Worm (Caenorhabditis elegans) whole organism, L1 larva: Measurements from ENCODE around the gene lipl-4.

Experiments
- C16A3.4 ChIP-seq: fragments of 150-350 bp; optimal IDR thresholded peaks from 2 replicates; lab custom pipeline; 2014; ENCODE audit warnings: missing biosample characterization, missing genetic modification characterization
- C34B4.2 ChIP-seq: sonication (generic microtip); optimal IDR thresholded peaks from 2 replicates; lab custom pipeline; 2017; ENCODE audit warnings: mild to moderate bottlenecking, missing genetic modification characterization, missing compliant biosample characterization
- ama-1 ChIP-seq: fragments of 150-350 bp; optimal IDR thresholded peaks from 2 replicates; lab custom pipeline; 2014
- blmp-1 ChIP-seq: fragments of 150-350 bp; optimal IDR thresholded peaks from 2 replicates; lab custom pipeline; 2014; ENCODE audit warnings: missing biosample characterization, missing genetic modification characterization
- ceh-8 ChIP-seq: fragments of 200-800 bp; sonication (Bioruptor generic); optimal IDR thresholded peaks from 2 replicates; lab custom pipeline; 2018; ENCODE audit warnings: mild to moderate bottlenecking, missing genetic modification characterization, moderate library complexity, missing compliant biosample characterization
- ceh-82 ChIP-seq, 3 experiments: fragments of 150-350 bp in 1 of 3; sonication (generic microtip) in 2 of 3; optimal IDR thresholded peaks; 2 replicates each; lab custom pipeline; 2014 to 2017; ENCODE audit warnings: missing biosample characterization in 3 of 3, missing genetic modification characterization in 3 of 3
- ceh-88 ChIP-seq: fragments of 200-800 bp; sonication (Bioruptor generic); IDR thresholded peaks from 2 replicates; pipeline ENCODE4 v1.3.6; 2022; ENCODE audit warnings: missing genetic modification characterization, missing compliant biosample characterization
- ceh-90 ChIP-seq: sonication (generic microtip); optimal IDR thresholded peaks from 2 replicates; lab custom pipeline; 2016; ENCODE audit warnings: missing genetic modification characterization, missing compliant biosample characterization
- dpl-1 ChIP-seq, 3 experiments: fragments of 150-350 bp in 2 of 3; sonication (generic microtip) in 1 of 3; optimal IDR thresholded peaks; 2 replicates each; lab custom pipeline; 2014 to 2017; ENCODE audit warnings: missing biosample characterization in 3 of 3, missing genetic modification characterization in 3 of 3, missing genetic modification reagents in 3 of 3
- efl-1 ChIP-seq, 4 experiments: fragments of 150-350 bp; optimal IDR thresholded peaks in 3 of 4; peaks in 1 of 4; 1 replicate in 1 of 4; 2 replicates in 3 of 4; lab custom pipeline; 2014; ENCODE audit warnings: missing biosample characterization in 2 of 4, missing genetic modification characterization in 2 of 4, missing genetic modification reagents in 2 of 4
- egl-13 ChIP-seq: sonication (generic microtip); optimal IDR thresholded peaks from 2 replicates; lab custom pipeline; 2016; ENCODE audit warnings: missing genotype, missing genetic modification reagents, missing genetic modification characterization, missing compliant biosample characterization
- egl-27 ChIP-seq, 2 experiments: fragments of 150-350 bp in 1 of 2; sonication (generic microtip); optimal IDR thresholded peaks; 3 replicates each; lab custom pipeline; 2017 to 2018; ENCODE audit warnings: missing biosample characterization in 2 of 2, missing genetic modification characterization in 2 of 2, missing genetic modification reagents in 2 of 2
- elt-2 ChIP-seq: sonication (generic microtip); optimal IDR thresholded peaks from 2 replicates; lab custom pipeline; 2016; ENCODE audit warnings: missing genetic modification characterization, mild to moderate bottlenecking, inconsistent platforms, missing compliant biosample characterization, missing genetic modification reagents
- elt-3 ChIP-seq, 6 experiments: fragments of 150-350 bp in 1 of 6; sonication (generic microtip); optimal IDR thresholded peaks; 2 replicates each; lab custom pipeline; 2017 to 2018; ENCODE audit warnings: missing biosample characterization in 6 of 6, missing genetic modification characterization in 6 of 6, inconsistent platforms in 1 of 6
- ets-5 ChIP-seq: fragments of 200-800 bp; sonication (Bioruptor generic); IDR thresholded peaks from 2 replicates; pipeline ENCODE4 v1.3.6; 2022; ENCODE audit warnings: missing genetic modification characterization, missing compliant biosample characterization
- fkh-10 ChIP-seq: sonication (generic microtip); optimal IDR thresholded peaks from 2 replicates; lab custom pipeline; 2017; ENCODE audit warnings: missing biosample characterization, missing genetic modification reagents, missing genetic modification characterization
- fkh-4 ChIP-seq: sonication (generic microtip); optimal IDR thresholded peaks from 2 replicates; lab custom pipeline; 2016; ENCODE audit warnings: missing compliant biosample characterization, missing genetic modification characterization, borderline replicate concordance
- fkh-8 ChIP-seq: sonication (generic microtip); optimal IDR thresholded peaks from 2 replicates; lab custom pipeline; 2016; ENCODE audit warnings: mild to moderate bottlenecking, missing genetic modification characterization, missing compliant biosample characterization
- grh-1 ChIP-seq: fragments of 200-800 bp; sonication (Bioruptor generic); IDR thresholded peaks from 2 replicates; pipeline ENCODE4 v1.3.6; 2022; ENCODE audit warnings: missing genetic modification reagents, missing genetic modification characterization, missing compliant biosample characterization
- hlh-17 ChIP-seq: fragments of 200-800 bp; sonication (Bioruptor generic); optimal IDR thresholded peaks from 2 replicates; lab custom pipeline; 2018; ENCODE audit warnings: missing genetic modification characterization, mild to moderate bottlenecking, missing compliant biosample characterization, moderate library complexity, borderline replicate concordance
- hlh-4 ChIP-seq: sonication (generic microtip); optimal IDR thresholded peaks from 2 replicates; lab custom pipeline; 2016; ENCODE audit warnings: mild to moderate bottlenecking, missing genetic modification characterization, missing compliant biosample characterization
- lin-13 ChIP-seq: fragments of 150-350 bp; optimal IDR thresholded peaks from 2 replicates; lab custom pipeline; 2014; ENCODE audit warnings: missing biosample characterization, missing genetic modification reagents, missing genetic modification characterization
- lin-14 ChIP-seq: fragments of 200-800 bp; sonication (Bioruptor generic); optimal IDR thresholded peaks from 2 replicates; lab custom pipeline; 2018; ENCODE audit warnings: mild to moderate bottlenecking, missing genetic modification characterization, moderate library complexity, missing compliant biosample characterization
- lin-35 ChIP-seq, 2 experiments: fragments of 150-350 bp; optimal IDR thresholded peaks; 2 replicates each; lab custom pipeline; 2014; ENCODE audit warnings: missing biosample characterization in 2 of 2, missing genetic modification characterization in 2 of 2, missing genetic modification reagents in 2 of 2
- lir-3 ChIP-seq: sonication (generic microtip); optimal IDR thresholded peaks from 2 replicates; lab custom pipeline; 2016; ENCODE audit warnings: mild to moderate bottlenecking, missing genetic modification characterization, moderate library complexity, missing compliant biosample characterization; ENCODE audit not compliant: poor library complexity
- lsy-2 ChIP-seq, 2 experiments: fragments of 150-350 bp; optimal IDR thresholded peaks; 2 replicates each; lab custom pipeline; 2014; ENCODE audit warnings: missing biosample characterization in 2 of 2, missing genetic modification characterization in 2 of 2
- mdl-1 ChIP-seq, 2 experiments: fragments of 150-350 bp; optimal IDR thresholded peaks; 2 replicates each; lab custom pipeline; 2014 to 2017; ENCODE audit warnings: missing biosample characterization in 2 of 2, missing genetic modification characterization in 2 of 2, inconsistent platforms in 1 of 2
- mep-1 ChIP-seq: fragments of 150-350 bp; optimal IDR thresholded peaks from 2 replicates; lab custom pipeline; 2014; ENCODE audit warnings: missing biosample characterization, missing genetic modification characterization
- nhr-11 ChIP-seq: fragments of 150-350 bp; optimal IDR thresholded peaks from 2 replicates; lab custom pipeline; 2014; ENCODE audit warnings: missing biosample characterization, missing genetic modification characterization
- nhr-12 ChIP-seq: sonication (generic microtip); optimal IDR thresholded peaks from 2 replicates; lab custom pipeline; 2017; ENCODE audit warnings: missing biosample characterization, missing genetic modification characterization
- nhr-20 ChIP-seq: sonication (generic microtip); optimal IDR thresholded peaks from 2 replicates; lab custom pipeline; 2016; ENCODE audit warnings: mild to moderate bottlenecking, missing genetic modification characterization, missing compliant biosample characterization
- nhr-47 ChIP-seq: sonication (generic microtip); optimal IDR thresholded peaks from 2 replicates; lab custom pipeline; 2016; ENCODE audit warnings: mild to moderate bottlenecking, missing genetic modification characterization, moderate library complexity, missing compliant biosample characterization
- nhr-71 ChIP-seq: sonication (generic microtip); optimal IDR thresholded peaks from 2 replicates; lab custom pipeline; 2016; ENCODE audit warnings: mild to moderate bottlenecking, missing genetic modification characterization, moderate library complexity, missing compliant biosample characterization
- nhr-85 ChIP-seq: sonication (generic microtip); peaks from one replicate; lab custom pipeline; 2016; ENCODE audit warnings: missing genetic modification characterization, inconsistent platforms, missing compliant biosample characterization
- nhr-90 ChIP-seq: sonication (generic microtip); optimal IDR thresholded peaks from 2 replicates; lab custom pipeline; 2016; ENCODE audit warnings: mild to moderate bottlenecking, missing genetic modification characterization, missing compliant biosample characterization; ENCODE audit not compliant: poor library complexity
- pag-3 ChIP-seq: sonication (generic microtip); optimal IDR thresholded peaks from 2 replicates; lab custom pipeline; 2017; ENCODE audit warnings: missing genetic modification characterization, mild to moderate bottlenecking, missing compliant biosample characterization, antibody characterized with exemption, borderline replicate concordance; ENCODE audit not compliant: insufficient read depth
- pax-3 ChIP-seq: fragments of 200-800 bp; sonication (Bioruptor generic); optimal IDR thresholded peaks from 2 replicates; lab custom pipeline; 2018; ENCODE audit warnings: mild to moderate bottlenecking, missing genetic modification characterization, moderate library complexity, missing compliant biosample characterization
- skn-1 ChIP-seq: fragments of 150-350 bp; optimal IDR thresholded peaks from 2 replicates; lab custom pipeline; 2014; ENCODE audit warnings: missing biosample characterization, missing genetic modification characterization
- snpc-4 ChIP-seq: fragments of 150-350 bp; optimal IDR thresholded peaks from 2 replicates; lab custom pipeline; 2014; ENCODE audit warnings: missing biosample characterization, missing genetic modification characterization
- tbx-2 ChIP-seq: sonication (generic microtip); optimal IDR thresholded peaks from 2 replicates; lab custom pipeline; 2016; ENCODE audit warnings: missing genetic modification characterization, missing compliant biosample characterization
- unc-30 ChIP-seq: sonication (generic microtip); optimal IDR thresholded peaks from 2 replicates; lab custom pipeline; 2017; ENCODE audit warnings: missing biosample characterization, missing genetic modification characterization
- unc-86 ChIP-seq: sonication (generic microtip); optimal IDR thresholded peaks from 2 replicates; lab custom pipeline; 2016; ENCODE audit warnings: missing genetic modification characterization, missing compliant biosample characterization
- unc-98 ChIP-seq: fragments of 200-800 bp; sonication (Bioruptor generic); IDR thresholded peaks from 2 replicates; pipeline ENCODE4 v1.3.6; 2022; ENCODE audit warnings: missing genetic modification characterization, missing compliant biosample characterization
- vab-15 ChIP-seq: sonication (generic microtip); optimal IDR thresholded peaks from 2 replicates; lab custom pipeline; 2017; ENCODE audit warnings: missing genotype, mild to moderate bottlenecking, missing genetic modification characterization, missing compliant biosample characterization

Gene lipl-4

DNA sequence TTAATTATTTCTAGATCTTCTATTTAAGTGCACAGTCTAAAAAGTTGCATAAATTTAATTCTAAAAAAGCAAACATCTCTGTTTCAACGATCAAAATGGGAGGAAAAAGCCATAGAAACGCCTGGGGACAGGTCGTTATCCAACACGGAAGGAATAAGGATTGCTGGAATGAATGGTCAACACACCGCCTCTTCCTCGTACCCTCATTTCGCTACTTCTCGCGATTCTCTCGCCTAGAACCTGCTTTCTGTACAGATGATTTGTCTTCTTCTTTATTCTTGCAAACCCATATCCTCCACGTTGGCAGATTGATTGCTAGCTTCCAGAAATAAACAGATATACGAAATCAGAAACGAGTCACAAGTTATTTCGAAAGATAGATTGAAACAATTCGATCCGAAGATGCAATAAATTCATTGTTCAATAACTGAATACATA is 35.1 kb upstream of the lipl-4 start, which contains the start of gene dpy-11 (continued):
- TF ChIP-seq hlh-4 (no peak), C34B4.2 (tag; lab: Kevin White, UChicago) (no peak), ceh-90 (tag; lab: Kevin White, UChicago) (no peak), egl-27 (tag; optimal IDR thresholded peaks at IDR 0.05; lab: Kevin White, UChicago) (no peak), ceh-88 (GFP tag; lab: Robert Waterston, UW) (no peak), mdl-1 (tag; optimal IDR thresholded peaks at IDR 0.05; lab: Kevin White, UChicago) (no peak), nhr-11 (tag; lab: Kevin White, UChicago) (no peak), tbx-2 (tag; lab: Kevin White, UChicago) (no peak), vab-15 (tag; lab: Kevin White, UChicago) (no peak), nhr-71 (tag; lab: Kevin White, UChicago) (peak; percentile 64), unc-30 (tag; lab: Kevin White, UChicago) (no peak), unc-86 (no peak), elt-2 (tag; lab: Kevin White, UChicago) (no peak), nhr-20 (tag; lab: Kevin White, UChicago) (no peak), elt-3 (tag; optimal IDR thresholded peaks at IDR 0.05; lab: Kevin White, UChicago) (peak in 2 of 6 experiments; percentile 12 to 43), unc-98 (GFP tag; lab: Robert Waterston, UW) (no peak), C16A3.4 (tag; lab: Kevin White, UChicago) (no peak), fkh-10 (GFP tag; lab: Kevin White, UChicago) (no peak), nhr-85 (tag; lab: Kevin White, UChicago) (peak; percentile 70), dpl-1 (GFP tag; optimal IDR thresholded peaks at IDR 0.05; lab: Kevin White, UChicago) (no peak), lin-13 (GFP tag; lab: Kevin White, UChicago) (no peak), ceh-8 (GFP tag; lab: Kevin White, UChicago) (no peak), hlh-17 (GFP tag; lab: Kevin White, UChicago) (no peak), lsy-2 (tag; optimal IDR thresholded peaks at IDR 0.05; lab: Kevin White, UChicago) (no peak), ama-1 (lab: Kevin White, UChicago) (peak; percentile 92), snpc-4 (tag; lab: Kevin White, UChicago) (no peak), nhr-47 (tag; lab: Kevin White, UChicago) (peak; percentile 13)

- TF ChIP-seq egl-13 (no peak), tbx-2 (tag; lab: Kevin White, UChicago) (no peak), fkh-10 (GFP tag; lab: Kevin White, UChicago) (no peak), mep-1 (no peak), ceh-82 (tag; optimal IDR thresholded peaks at IDR 0.05; lab: Kevin White, UChicago) (no peak), nhr-71 (tag; lab: Kevin White, UChicago) (no peak), nhr-12 (tag; lab: Kevin White, UChicago) (no peak), nhr-85 (tag; lab: Kevin White, UChicago) (no peak), lir-3 (tag; lab: Kevin White, UChicago) (no peak), fkh-4 (no peak), grh-1 (GFP tag; lab: Robert Waterston, UW) (no peak)
- TF ChIP-seq, all 84 proteins: peak for 0
Measured at ce11 chrV:6515344-6515743, 34.6 kb upstream of the lipl-4 start.

DNA sequence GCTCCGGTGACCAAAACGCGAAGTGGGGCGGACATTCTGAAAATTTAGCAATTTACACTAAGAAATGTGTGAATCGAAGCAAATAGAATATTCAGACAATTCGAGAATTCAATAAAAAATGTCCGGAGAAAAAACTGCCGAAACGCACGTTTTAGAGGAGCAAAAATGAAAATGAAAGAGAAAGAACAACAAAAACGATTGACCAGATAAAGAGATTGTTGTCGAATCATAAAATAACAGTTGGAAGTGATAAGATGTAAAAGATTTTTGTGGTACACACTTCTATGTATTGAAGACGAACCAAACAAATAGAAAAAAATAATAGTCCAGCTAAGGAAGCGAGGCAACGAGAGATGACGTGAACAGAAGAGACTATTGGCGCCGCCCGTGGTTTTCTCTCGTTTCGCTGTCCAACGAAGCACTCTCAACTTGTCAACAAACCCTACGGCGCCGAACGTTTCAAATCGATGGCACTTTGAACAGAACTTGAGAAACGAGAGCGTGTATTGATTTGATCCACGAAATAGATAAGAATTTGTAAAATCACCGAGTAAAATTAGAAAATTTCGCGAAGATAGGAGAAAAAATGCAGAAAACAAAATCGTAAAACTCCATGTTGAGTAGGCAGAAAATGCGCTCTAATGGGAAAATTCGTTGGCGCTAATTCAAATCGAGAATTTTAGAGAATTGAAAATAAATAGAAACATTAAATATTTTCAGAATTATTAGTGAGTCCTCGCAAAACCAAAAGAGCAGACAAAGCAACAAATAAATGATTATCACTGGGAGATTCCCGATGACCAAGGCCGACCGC is 33.3 kb upstream of the lipl-4 start, which contains the start of gene mdh-1:
Gene mdh-1 (minus strand): TSS at position 36 of the 814 bp plus-strand sequence.
- TF ChIP-seq skn-1, result no peak
- no peak for TF ChIP-seq pag-3 (tag; lab: Kevin White, UChicago)
- peak in 1 of 2 experiments; percentile 25 for TF ChIP-seq egl-27 (tag; optimal IDR thresholded peaks at IDR 0.05; lab: Kevin White, UChicago)
- TF ChIP-seq ceh-8 (GFP tag; lab: Kevin White, UChicago), result no peak
- peak; percentile 58 for TF ChIP-seq lin-14 (GFP tag; lab: Kevin White, UChicago)
- peak; percentile 30 to 71 for TF ChIP-seq lin-35 (GFP tag; optimal IDR thresholded peaks at IDR 0.05; lab: Kevin White, UChicago)
- TF ChIP-seq blmp-1 (tag; lab: Kevin White, UChicago), result peak; percentile 62
- peak; percentile 30 for TF ChIP-seq nhr-85 (tag; lab: Kevin White, UChicago)
- TF ChIP-seq dpl-1 (GFP tag; optimal IDR thresholded peaks at IDR 0.05; lab: Kevin White, UChicago), result peak; percentile 44 to 79 (median 53)
- TF ChIP-seq ets-5 (GFP tag; lab: Robert Waterston, UW), result no peak
- peak; percentile 7 for TF ChIP-seq mep-1
- TF ChIP-seq elt-2 (tag; lab: Kevin White, UChicago), result peak; percentile 29
- TF ChIP-seq nhr-90 (tag; lab: Kevin White, UChicago), result no peak
- no peak for TF ChIP-seq vab-15 (tag; lab: Kevin White, UChicago)
- TF ChIP-seq fkh-8, result peak; percentile 33
- peak in 1 of 6 experiments; percentile 40 for TF ChIP-seq elt-3 (tag; optimal IDR thresholded peaks at IDR 0.05; lab: Kevin White, UChicago)
- peak; percentile 13 for TF ChIP-seq nhr-47 (tag; lab: Kevin White, UChicago)
- peak in 1 of 2 experiments; percentile 75 for TF ChIP-seq efl-1 (optimal IDR thresholded peaks at IDR 0.05; lab: Kevin White, UChicago)
- peak; percentile 72 to 96 for TF ChIP-seq efl-1 (GFP tag; optimal IDR thresholded peaks at IDR 0.05 in 1 of 2; lab: Kevin White, UChicago)
- peak; percentile 11 for TF ChIP-seq pax-3
- TF ChIP-seq, all 84 proteins: peak for 13
